Worm (Caenorhabditis elegans): Measurements from ENCODE around the gene cyp-35D1.

Gene cyp-35D1

DNA sequence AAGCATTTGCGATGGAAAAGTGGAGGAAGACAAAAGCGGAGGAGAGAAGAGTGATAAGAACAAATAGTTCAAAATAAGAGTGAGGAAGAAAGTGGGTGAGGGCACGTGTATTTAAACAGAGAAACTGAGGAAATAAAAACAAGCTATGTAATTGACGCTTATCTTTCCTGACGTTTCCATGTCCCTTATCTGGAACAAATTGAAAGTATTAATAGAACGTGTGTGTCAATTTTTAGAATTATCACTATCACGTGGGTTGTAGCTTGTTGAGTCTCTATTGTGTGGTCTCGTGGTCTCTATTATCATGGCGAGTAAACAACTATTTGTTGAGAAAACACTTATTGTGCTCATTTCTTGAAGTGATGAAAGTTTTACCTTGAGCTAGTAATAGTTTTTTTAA, 23.2 kb upstream of the cyp-35D1 start, which contains the start of gene T10C6.15 (continued):
- no peak for TF ChIP-seq ama-1 (optimal IDR thresholded peaks at IDR 0.05)
- no peak for TF ChIP-seq ets-5 (GFP tag; IDR thresholded peaks at IDR 0.05)

DNA sequence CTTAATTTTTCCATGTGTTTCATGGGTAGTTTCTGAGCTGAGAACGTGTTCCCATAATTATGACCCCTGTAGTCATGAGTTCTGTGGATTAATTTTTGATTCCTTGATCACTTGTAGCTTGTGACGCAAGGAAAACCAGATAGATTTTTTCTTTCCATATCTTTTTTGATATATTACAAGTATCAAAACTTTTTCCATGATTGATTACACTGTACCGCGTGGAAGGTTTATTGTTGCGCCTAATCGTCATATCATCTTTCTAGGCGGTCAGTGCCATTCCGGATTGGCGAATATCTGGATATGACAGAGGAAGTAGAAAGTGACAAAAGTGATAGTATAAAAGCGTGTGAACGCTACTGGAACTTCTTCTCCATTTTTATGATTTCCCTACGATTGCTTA, 22.5 kb upstream of the cyp-35D1 start, which contains the start of gene ZK285.2:
Gene ZK285.2, plus strand, starts transcription at position 301 of the 400 bp plus-strand sequence.
- TF ChIP-seq aly-2 (tag; optimal IDR thresholded peaks at IDR 0.05) (no peak), blmp-1 (tag; optimal IDR thresholded peaks at IDR 0.05) (peak; percentile 31), C04F5.9 (tag; optimal IDR thresholded peaks at IDR 0.05) (no peak), fkh-8 (tag; optimal IDR thresholded peaks at IDR 0.05) (no peak), F16B12.6 (tag; optimal IDR thresholded peaks at IDR 0.05) (no peak), nhr-84 (tag; optimal IDR thresholded peaks at IDR 0.05) (no peak), unc-86 (tag; optimal IDR thresholded peaks at IDR 0.05) (no peak), nhr-47 (tag; optimal IDR thresholded peaks at IDR 0.05) (no peak), elt-3 (tag; optimal IDR thresholded peaks at IDR 0.05) (no peak), alr-1 (tag; optimal IDR thresholded peaks at IDR 0.05; ENCODE audit: borderline replicate concordance) (no peak), zag-1 (tag; optimal IDR thresholded peaks at IDR 0.05) (no peak), lin-35 (GFP tag; optimal IDR thresholded peaks at IDR 0.05) (no peak), unc-62 (GFP tag; optimal IDR thresholded peaks at IDR 0.05) (no peak), tlp-1 (tag; optimal IDR thresholded peaks at IDR 0.05) (no peak), nhr-12 (tag; optimal IDR thresholded peaks at IDR 0.05) (no peak), efl-1 (optimal IDR thresholded peaks at IDR 0.05) (no peak), efl-1 (GFP tag; optimal IDR thresholded peaks at IDR 0.05 in 1 of 2) (peak in 1 of 2 experiments; percentile 16), ceh-90 (tag; optimal IDR thresholded peaks at IDR 0.05) (no peak)

DNA sequence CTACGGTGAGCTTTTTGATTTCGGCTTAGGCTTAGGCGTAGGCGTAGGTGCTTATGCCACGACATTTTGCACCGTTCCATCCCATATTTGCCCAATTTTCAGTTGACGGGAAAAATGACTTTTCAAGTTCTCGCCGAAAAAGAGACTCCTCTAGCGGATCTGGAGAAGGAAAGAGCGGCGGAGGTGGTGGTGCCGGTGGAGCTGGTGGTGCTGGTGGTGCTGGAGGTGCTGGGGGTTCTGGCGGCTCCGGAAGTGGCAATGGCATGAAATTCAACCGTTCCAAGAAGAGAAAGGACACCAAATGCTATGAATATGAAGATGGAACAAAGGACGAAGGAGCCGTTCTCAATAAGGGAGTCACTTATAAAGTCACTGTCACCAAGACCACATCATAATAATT, 22.0 kb upstream of the cyp-35D1 start:
- TF ChIP-seq zip-4 (GFP tag; optimal IDR thresholded peaks at IDR 0.05) (no peak), tlp-1 (tag; optimal IDR thresholded peaks at IDR 0.05) (no peak)

DNA sequence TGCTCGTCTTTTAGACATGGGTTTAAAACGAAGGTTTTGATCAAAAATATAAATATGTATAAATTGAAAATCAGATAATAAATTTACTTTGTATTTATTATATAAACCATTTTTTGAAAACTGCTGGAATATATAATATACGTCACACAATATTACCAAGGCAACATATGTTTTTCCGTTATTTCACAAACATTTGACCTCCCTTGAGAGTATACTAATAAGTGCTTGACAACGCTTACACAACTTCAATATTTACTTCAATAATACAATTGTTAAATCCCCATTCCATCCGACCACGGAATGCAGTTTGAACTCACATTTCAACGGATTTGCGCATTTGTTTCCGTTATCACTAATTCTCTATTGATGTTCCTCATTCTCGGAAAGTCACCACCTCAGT, 21.5 kb upstream of the cyp-35D1 start, which contains the start of gene str-198:
Gene str-198, plus strand, starts transcription at position 301 of the 400 bp plus-strand sequence.
- TF ChIP-seq blmp-1 (tag; optimal IDR thresholded peaks at IDR 0.05), result no peak
- no peak for TF ChIP-seq F16B12.6 (tag; optimal IDR thresholded peaks at IDR 0.05)
- TF ChIP-seq mep-1 (tag; optimal IDR thresholded peaks at IDR 0.05), result no peak
- no peak for TF ChIP-seq zip-4 (GFP tag; optimal IDR thresholded peaks at IDR 0.05)
- no peak for TF ChIP-seq fos-1 (tag; optimal IDR thresholded peaks at IDR 0.05)
- no peak for TF ChIP-seq nhr-84 (tag; optimal IDR thresholded peaks at IDR 0.05)
- TF ChIP-seq dpl-1 (GFP tag; optimal IDR thresholded peaks at IDR 0.05), result no peak
- no peak for TF ChIP-seq nhr-237 (tag; optimal IDR thresholded peaks at IDR 0.05)
- no peak for TF ChIP-seq lin-13 (GFP tag; optimal IDR thresholded peaks at IDR 0.05)
- TF ChIP-seq hlh-17 (GFP tag; optimal IDR thresholded peaks at IDR 0.05; ENCODE audit: borderline replicate concordance), result no peak
- TF ChIP-seq ceh-8 (GFP tag; optimal IDR thresholded peaks at IDR 0.05), result no peak

DNA sequence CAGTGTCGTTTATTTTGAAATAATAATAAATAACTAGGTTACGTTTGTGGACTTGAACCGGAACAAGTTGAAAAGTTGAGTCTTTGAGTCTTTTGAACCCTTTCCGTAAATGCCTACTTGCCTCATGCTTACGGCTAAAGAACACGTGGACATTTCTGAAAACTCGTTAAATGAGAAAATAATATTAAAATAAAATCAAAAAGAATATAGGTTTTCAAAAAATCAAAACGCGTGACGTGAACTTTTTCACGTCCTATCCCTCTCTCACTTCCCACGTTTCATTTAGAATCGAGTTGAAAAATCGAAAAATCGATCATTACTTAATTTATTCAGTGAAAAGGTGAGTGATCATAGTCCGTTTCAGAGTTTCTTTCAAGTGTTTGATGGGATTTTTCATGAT, 19.9 kb upstream of the cyp-35D1 start, which contains the start of gene best-12:
Gene best-12, plus strand, starts transcription at position 301 of the 400 bp plus-strand sequence.
- TF ChIP-seq blmp-1 (tag; optimal IDR thresholded peaks at IDR 0.05) (no peak), nhr-47 (tag; optimal IDR thresholded peaks at IDR 0.05) (no peak)

DNA sequence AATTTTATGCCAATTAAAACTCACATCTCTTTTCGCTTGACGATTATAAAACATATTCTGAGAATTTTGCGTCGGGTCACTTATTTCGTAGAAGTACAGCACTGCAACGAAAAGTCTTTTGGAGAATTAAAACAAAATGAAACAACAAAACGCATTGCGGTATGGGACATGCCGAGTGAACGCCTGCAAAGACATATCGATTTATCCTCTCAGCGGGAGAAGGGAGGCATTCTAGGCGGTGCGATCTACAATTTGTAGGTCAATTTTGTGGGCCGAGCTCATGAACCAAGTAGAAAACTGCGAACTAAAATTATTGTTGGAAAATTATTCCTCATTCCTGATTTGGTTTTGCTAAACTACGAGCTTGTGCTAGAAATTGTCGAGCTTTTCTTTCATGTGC, 15.7 kb upstream of the cyp-35D1 start, which contains the start of gene F14H3.3:
Gene F14H3.3, minus strand, starts transcription at position 101 of the 400 bp plus-strand sequence.
- TF ChIP-seq nhr-77 (tag; optimal IDR thresholded peaks at IDR 0.05) (no peak), mab-9 (GFP tag; IDR thresholded peaks at IDR 0.05) (no peak), C04F5.9 (tag; optimal IDR thresholded peaks at IDR 0.05) (no peak), egl-13 (tag; optimal IDR thresholded peaks at IDR 0.05) (no peak), lin-39 (tag; optimal IDR thresholded peaks at IDR 0.05) (no peak), isw-1 (GFP tag; IDR thresholded peaks at IDR 0.05) (no peak), Y116A8C.19 (tag; optimal IDR thresholded peaks at IDR 0.05; ENCODE audit: borderline replicate concordance) (no peak), pax-3 (tag; optimal IDR thresholded peaks at IDR 0.05) (no peak)
